Fruit fly (Drosophila melanogaster): ENCODE measurements around the gene Cox10.

DNA sequence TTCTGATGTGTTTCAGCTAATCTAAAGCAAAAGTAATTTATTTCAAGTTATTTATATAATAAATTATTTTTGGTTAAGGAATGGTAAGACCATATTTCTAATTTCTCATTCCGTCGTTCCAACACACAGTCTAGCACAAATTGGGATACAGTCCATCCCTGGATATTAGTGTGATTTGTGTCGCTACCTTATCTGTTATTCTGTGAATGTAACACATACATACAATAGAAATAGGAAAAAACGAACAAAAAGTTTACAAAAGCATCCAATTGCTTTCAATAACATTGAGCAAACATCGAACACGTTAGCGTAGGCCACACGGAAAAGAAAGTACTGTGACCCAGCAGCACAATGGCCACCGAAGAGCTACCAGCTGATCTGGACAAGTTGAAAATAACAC lies 35.3 kb downstream of the Cox10 start, which contains the start of gene CG5056:
- TF ChIP-seq CG33017 (tag; optimal IDR thresholded peaks at IDR 0.05) (peak; percentile 10), CG7045 (GFP tag; optimal IDR thresholded peaks at IDR 0.05) (no peak), pad (GFP tag; optimal IDR thresholded peaks at IDR 0.05) (no peak), Clk (GFP tag; optimal IDR thresholded peaks at IDR 0.05) (no peak), CG11617 (GFP tag; optimal IDR thresholded peaks at IDR 0.05) (no peak), Mnt (GFP tag; optimal IDR thresholded peaks at IDR 0.05) (no peak), CG14711 (tag; optimal IDR thresholded peaks at IDR 0.05) (peak; percentile 37), Hr96 (GFP tag; optimal IDR thresholded peaks at IDR 0.05) (no peak)

All from whole organism, adult.